Fruit fly (Drosophila melanogaster) whole organism, prepupa: ENCODE data around the gene RPA1.

ENCODE experiments used
- CG3032 ChIP-seq: fragments of 200-800 bp; optimal IDR thresholded peaks from 2 replicates; lab custom pipeline; 2019; ENCODE audit warnings: missing biosample characterization, mild to moderate bottlenecking, missing genetic modification characterization, moderate library complexity
- CG32006 ChIP-seq: fragments of 200-800 bp; sonication (Bioruptor generic); optimal IDR thresholded peaks from 3 replicates; lab custom pipeline; 2017; ENCODE audit warnings: missing biosample characterization, mild to moderate bottlenecking, missing genetic modification characterization
- CG6276 ChIP-seq: fragments of 200-800 bp; sonication (Bioruptor generic); optimal IDR thresholded peaks from 2 replicates; lab custom pipeline; 2017; ENCODE audit warnings: missing biosample characterization, mild to moderate bottlenecking, missing genetic modification characterization
- CG6792 ChIP-seq: fragments of 200-800 bp; sonication (Bioruptor generic); optimal IDR thresholded peaks from 3 replicates; lab custom pipeline; 2016; ENCODE audit warnings: missing biosample characterization, missing genetic modification characterization
- CG8319 ChIP-seq: fragments of 200-800 bp; sonication (Bioruptor generic); optimal IDR thresholded peaks from 3 replicates; lab custom pipeline; 2016; ENCODE audit warnings: missing biosample characterization, missing genetic modification characterization
- Eip93F ChIP-seq: fragments of 200-800 bp; sonication (Bioruptor generic); optimal IDR thresholded peaks from 2 replicates; lab custom pipeline; 2016; ENCODE audit warnings: missing biosample characterization, mild to moderate bottlenecking, missing genetic modification characterization
- Ets21C ChIP-seq: fragments of 200-800 bp; sonication (Bioruptor generic); optimal IDR thresholded peaks from 3 replicates; lab custom pipeline; 2016; ENCODE audit warnings: missing biosample characterization, missing genetic modification characterization
- eg ChIP-seq: fragments of 200-800 bp; sonication (Bioruptor generic); IDR thresholded peaks from 3 replicates; pipeline ENCODE4 v1.3.6; 2022; ENCODE audit warnings: missing biosample characterization, missing genetic modification characterization
- fd59A ChIP-seq: fragments of 200-800 bp; sonication (Bioruptor generic); optimal IDR thresholded peaks from 2 replicates; lab custom pipeline; 2017; ENCODE audit warnings: missing biosample characterization, mild to moderate bottlenecking, missing genetic modification characterization, missing genetic modification reagents
- fkh ChIP-seq: fragments of 200-800 bp; sonication (Bioruptor generic); optimal IDR thresholded peaks from 3 replicates; lab custom pipeline; 2017; ENCODE audit warnings: missing biosample characterization, mild to moderate bottlenecking, missing genetic modification characterization, moderate library complexity
- lz ChIP-seq: fragments of 200-800 bp; sonication (Bioruptor generic); optimal IDR thresholded peaks from 3 replicates; lab custom pipeline; 2016; ENCODE audit warnings: missing biosample characterization, missing genetic modification characterization
- ss ChIP-seq, 2 experiments: fragments of 200-800 bp; sonication (Bioruptor generic); optimal IDR thresholded peaks; 2 replicates in 1 of 2; 3 replicates in 1 of 2; lab custom pipeline; 2017 to 2018; ENCODE audit warnings: mild to moderate bottlenecking in 2 of 2, missing biosample characterization in 2 of 2, missing genetic modification characterization in 2 of 2, moderate library complexity in 1 of 2

- TF ChIP-seq eg (no peak), fkh (GFP tag; lab: Kevin White, UChicago) (no peak), ss (GFP tag; optimal IDR thresholded peaks at IDR 0.05; lab: Kevin White, UChicago) (no peak), CG6276 (no peak), lz (no peak), Ets21C (GFP tag; lab: Kevin White, UChicago) (no peak), CG8319 (GFP tag; lab: Kevin White, UChicago) (no peak), CG3032 (no peak), fd59A (GFP tag; lab: Kevin White, UChicago) (no peak), CG32006 (no peak), CG6792 (no peak), Eip93F (GFP tag; lab: Kevin White, UChicago) (no peak)
These were observed 43.0 kb upstream of the RPA1 start for dm6 chr3R:8307283-8307682.
